Worm (Caenorhabditis elegans): ENCODE data around the gene str-176.

ce11 chrIV:8473756-8474155 is 10.1 kb upstream of the str-176 start, which contains the start of gene C28C12.11:
- TF ChIP-seq him-1 (tag; optimal IDR thresholded peaks at IDR 0.05) (no peak), W03F9.2 (tag; optimal IDR thresholded peaks at IDR 0.05) (no peak)

All from whole organism, L4/young adult.